Worm (Caenorhabditis elegans) whole organism, L4 larva: ENCODE results near the gene pik-1.
A peak's percentile ranks its signal among the peaks of the same experiment; 100 is the strongest.

Source experiments
- F49E8.2 ChIP-seq: sonication (generic microtip); optimal IDR thresholded peaks from 2 replicates; lab custom pipeline; 2016; ENCODE audit warnings: missing compliant biosample characterization, mild to moderate bottlenecking, missing genetic modification characterization, borderline replicate concordance
- T20F7.1 ChIP-seq: fragments of 200-800 bp; sonication (Bioruptor generic); optimal IDR thresholded peaks from 2 replicates; lab custom pipeline; 2018; ENCODE audit warnings: mild to moderate bottlenecking, missing genetic modification characterization, missing compliant biosample characterization
- Y105C5A.15 ChIP-seq: fragments of 200-800 bp; sonication (Bioruptor generic); IDR thresholded peaks from 2 replicates; pipeline ENCODE4 v1.3.6; 2022; ENCODE audit warnings: missing genetic modification characterization, missing compliant biosample characterization
- Y48G9A.11 ChIP-seq: fragments of 200-800 bp; sonication (Bioruptor generic); IDR thresholded peaks from 2 replicates; pipeline ENCODE4 v1.3.6; 2022; ENCODE audit warnings: missing genetic modification reagents, missing genetic modification characterization, missing compliant biosample characterization
- Y5F2A.4 ChIP-seq: fragments of 200-800 bp; sonication (Bioruptor generic); optimal IDR thresholded peaks from 2 replicates; lab custom pipeline; 2018; ENCODE audit warnings: mild to moderate bottlenecking, missing genetic modification characterization, missing compliant biosample characterization
- ZK337.2 ChIP-seq: fragments of 200-800 bp; sonication (Bioruptor generic); IDR thresholded peaks from 2 replicates; pipeline ENCODE4 v1.3.6; 2022; ENCODE audit warnings: missing genetic modification reagents, missing genetic modification characterization, missing compliant biosample characterization
- aha-1 ChIP-seq: fragments of 150-350 bp; peaks from one replicate; lab custom pipeline; 2014; ENCODE audit warnings: missing biosample characterization, missing genetic modification characterization
- aly-2 ChIP-seq: sonication (generic microtip); optimal IDR thresholded peaks from 2 replicates; lab custom pipeline; 2018; ENCODE audit warnings: missing biosample characterization, missing genetic modification characterization
- ama-1 ChIP-seq: fragments of 150-350 bp; optimal IDR thresholded peaks from 2 replicates; lab custom pipeline; 2014; ENCODE audit warnings: inconsistent platforms, mixed read lengths
- arid-1 ChIP-seq: fragments of 200-800 bp; sonication (Bioruptor generic); conservative IDR thresholded peaks from 2 replicates; pipeline ENCODE4 v1.3.6; 2022; ENCODE audit warnings: missing genetic modification reagents, missing genetic modification characterization, missing compliant biosample characterization
- attf-4 ChIP-seq: sonication (generic microtip); optimal IDR thresholded peaks from 3 replicates; lab custom pipeline; 2017; ENCODE audit warnings: missing biosample characterization, missing genetic modification characterization
- ceh-28 ChIP-seq: fragments of 150-350 bp; optimal IDR thresholded peaks from 2 replicates; lab custom pipeline; 2014; ENCODE audit warnings: missing biosample characterization, missing genetic modification reagents, missing genetic modification characterization
- ceh-32 ChIP-seq: sonication (generic microtip); optimal IDR thresholded peaks from 2 replicates; lab custom pipeline; 2016; ENCODE audit warnings: mild to moderate bottlenecking, missing genetic modification characterization, missing compliant biosample characterization; ENCODE audit not compliant: poor library complexity
- ceh-62 ChIP-seq: sonication (generic microtip); optimal IDR thresholded peaks from 2 replicates; lab custom pipeline; 2017; ENCODE audit warnings: missing biosample characterization, missing genetic modification characterization
- ctbp-1 ChIP-seq: fragments of 200-800 bp; sonication (Bioruptor generic); IDR thresholded peaks from 2 replicates; pipeline ENCODE4 v1.3.6; 2022; ENCODE audit warnings: missing genetic modification reagents, missing genetic modification characterization, missing compliant biosample characterization
- dmd-6 ChIP-seq: fragments of 200-800 bp; sonication (Bioruptor generic); IDR thresholded peaks from 2 replicates; pipeline ENCODE4 v1.3.6; 2022; ENCODE audit warnings: missing genetic modification reagents, missing genetic modification characterization, missing compliant biosample characterization
- dmd-8 ChIP-seq: fragments of 200-800 bp; sonication (Bioruptor generic); IDR thresholded peaks from 2 replicates; pipeline ENCODE4 v1.3.6; 2022; ENCODE audit warnings: missing genetic modification characterization, missing compliant biosample characterization
- dpl-1 ChIP-seq: fragments of 150-350 bp; optimal IDR thresholded peaks from 2 replicates; lab custom pipeline; 2014; ENCODE audit warnings: missing biosample characterization, missing genetic modification reagents, missing genetic modification characterization
- hlh-30 ChIP-seq: sonication (generic microtip); optimal IDR thresholded peaks from 2 replicates; lab custom pipeline; 2017; ENCODE audit warnings: antibody characterized with exemption, mild to moderate bottlenecking, missing genetic modification characterization, missing compliant biosample characterization; ENCODE audit not compliant: insufficient read depth
- hmg-1.1 ChIP-seq: fragments of 200-800 bp; sonication (Bioruptor generic); IDR thresholded peaks from 2 replicates; pipeline ENCODE4 v1.3.6; 2022; ENCODE audit warnings: missing genetic modification reagents, missing genetic modification characterization, missing compliant biosample characterization
- lin-13 ChIP-seq: fragments of 150-350 bp; optimal IDR thresholded peaks from 2 replicates; lab custom pipeline; 2014; ENCODE audit warnings: missing biosample characterization, missing genetic modification reagents, missing genetic modification characterization
- lin-15B ChIP-seq: fragments of 150-350 bp; sonication (generic microtip); optimal IDR thresholded peaks from 3 replicates; lab custom pipeline; 2014; ENCODE audit warnings: missing biosample characterization, missing genetic modification characterization
- lin-38 ChIP-seq: fragments of 200-800 bp; sonication (Bioruptor generic); IDR thresholded peaks from 2 replicates; pipeline ENCODE4 v1.3.6; 2022; ENCODE audit warnings: missing genetic modification reagents, missing genetic modification characterization, missing compliant biosample characterization
- lsy-2 ChIP-seq, 2 experiments: fragments of 150-350 bp in 1 of 2; sonication (generic microtip) in 1 of 2; optimal IDR thresholded peaks; 2 replicates each; lab custom pipeline; 2014 to 2017; ENCODE audit warnings: missing biosample characterization in 2 of 2, missing genetic modification characterization in 2 of 2
- madf-5 ChIP-seq, 2 experiments: fragments of 200-800 bp; sonication (Bioruptor generic); IDR thresholded peaks; 2 replicates each; pipeline ENCODE4 v1.3.6; 2022; ENCODE audit warnings: missing compliant biosample characterization in 2 of 2, missing genetic modification characterization in 2 of 2
- madf-9 ChIP-seq: fragments of 200-800 bp; sonication (Bioruptor generic); conservative IDR thresholded peaks from 2 replicates; pipeline ENCODE4 v1.3.6; 2022; ENCODE audit warnings: missing genetic modification reagents, missing genetic modification characterization, missing compliant biosample characterization
- mdt-29 ChIP-seq: fragments of 200-800 bp; sonication (Bioruptor generic); IDR thresholded peaks from 2 replicates; pipeline ENCODE4 v1.3.6; 2022; ENCODE audit warnings: missing genetic modification reagents, missing genetic modification characterization, missing compliant biosample characterization
- mep-1 ChIP-seq: fragments of 150-350 bp; sonication (generic microtip); optimal IDR thresholded peaks from 3 replicates; lab custom pipeline; 2014; ENCODE audit warnings: missing biosample characterization, missing genetic modification characterization
- mes-2 ChIP-seq: sonication (generic microtip); optimal IDR thresholded peaks from 2 replicates; lab custom pipeline; 2016; ENCODE audit warnings: missing genotype, mild to moderate bottlenecking, missing genetic modification characterization, missing compliant biosample characterization; ENCODE audit not compliant: poor library complexity, severe bottlenecking
- mxl-3 ChIP-seq: fragments of 200-800 bp; sonication (Bioruptor generic); optimal IDR thresholded peaks from 2 replicates; lab custom pipeline; 2018; ENCODE audit warnings: mild to moderate bottlenecking, missing genetic modification characterization, missing compliant biosample characterization
- nhr-102 ChIP-seq: sonication (generic microtip); optimal IDR thresholded peaks from 2 replicates; lab custom pipeline; 2016; ENCODE audit warnings: mild to moderate bottlenecking, missing genetic modification characterization, moderate library complexity, missing compliant biosample characterization
- nhr-77 ChIP-seq: fragments of 150-350 bp; optimal IDR thresholded peaks from 2 replicates; lab custom pipeline; 2014; ENCODE audit warnings: missing biosample characterization, missing genetic modification characterization
- rbr-2 ChIP-seq: sonication (generic microtip); optimal IDR thresholded peaks from 2 replicates; lab custom pipeline; 2016; ENCODE audit warnings: missing genotype, missing genetic modification characterization, missing compliant biosample characterization
- set-16 ChIP-seq: fragments of 200-800 bp; sonication (Bioruptor generic); IDR thresholded peaks from 2 replicates; pipeline ENCODE4 v1.3.6; 2022; ENCODE audit warnings: missing genetic modification reagents, missing genetic modification characterization, missing compliant biosample characterization
- skn-1 ChIP-seq: fragments of 150-350 bp; optimal IDR thresholded peaks from 2 replicates; lab custom pipeline; 2014; ENCODE audit warnings: missing biosample characterization, missing genetic modification characterization
- snpc-1.2 ChIP-seq: fragments of 200-800 bp; sonication (Bioruptor generic); IDR thresholded peaks from 2 replicates; pipeline ENCODE4 v1.3.6; 2022; ENCODE audit warnings: missing genetic modification reagents, missing genetic modification characterization, missing compliant biosample characterization
- snpc-4 ChIP-seq: fragments of 150-350 bp; optimal IDR thresholded peaks from 2 replicates; lab custom pipeline; 2014; ENCODE audit warnings: missing biosample characterization, missing genetic modification characterization
- ztf-7 ChIP-seq: fragments of 150-350 bp; optimal IDR thresholded peaks from 2 replicates; lab custom pipeline; 2014; ENCODE audit warnings: missing biosample characterization, missing genetic modification characterization

The pik-1 gene

DNA sequence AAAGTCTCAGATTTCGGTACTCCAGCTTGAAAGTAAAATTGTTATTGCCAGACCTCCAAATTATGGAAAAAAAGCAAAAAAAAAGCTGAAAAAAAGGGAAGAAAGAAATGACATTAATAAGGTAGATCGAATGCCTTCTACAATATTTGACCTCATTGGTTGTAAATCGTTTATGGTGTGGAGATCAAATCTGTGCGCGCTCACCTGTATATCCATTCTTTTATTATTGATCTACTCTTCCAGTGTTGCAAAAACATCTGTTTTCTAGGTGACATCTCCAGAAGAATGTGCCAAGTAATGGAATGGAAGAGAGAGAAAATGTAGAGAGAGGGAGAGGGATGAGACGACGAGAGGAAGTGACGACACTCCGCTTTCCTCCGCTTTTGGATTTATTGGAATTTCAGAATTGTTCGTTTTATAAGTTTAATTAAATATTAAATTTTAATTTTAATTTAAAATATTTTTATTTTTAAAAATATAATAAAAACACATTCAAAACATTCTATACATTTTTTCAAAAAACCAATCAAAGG, at the start of gene pik-1, which contains the start of gene aptf-2:
TSS of gene pik-1 (plus strand) at position 303 of the 533 bp plus-strand sequence.
TSS of gene aptf-2 (minus strand) at position 313 of the 533 bp plus-strand sequence.
- no peak for TF ChIP-seq aly-2 (tag; lab: Kevin White, UChicago)
- TF ChIP-seq ama-1, result no peak
- no peak for TF ChIP-seq mep-1 (tag; lab: Kevin White, UChicago)
- TF ChIP-seq lsy-2 (tag; optimal IDR thresholded peaks at IDR 0.05; lab: Kevin White, UChicago), result peak in 1 of 2 experiments; percentile 17
- TF ChIP-seq hmg-1.1 (GFP tag; lab: Robert Waterston, UW), result no peak
- no peak for TF ChIP-seq dmd-6 (GFP tag; lab: Robert Waterston, UW)
- no peak for TF ChIP-seq F49E8.2 (tag; lab: Kevin White, UChicago)
- TF ChIP-seq dpl-1 (GFP tag; lab: Kevin White, UChicago), result peak; percentile 12
- TF ChIP-seq T20F7.1 (GFP tag; lab: Kevin White, UChicago), result peak; percentile 61
- no peak for TF ChIP-seq ceh-62
- no peak for TF ChIP-seq ZK337.2 (GFP tag; lab: Robert Waterston, UW)
- TF ChIP-seq skn-1 (tag; lab: Kevin White, UChicago), result no peak
- no peak for TF ChIP-seq lin-13

DNA sequence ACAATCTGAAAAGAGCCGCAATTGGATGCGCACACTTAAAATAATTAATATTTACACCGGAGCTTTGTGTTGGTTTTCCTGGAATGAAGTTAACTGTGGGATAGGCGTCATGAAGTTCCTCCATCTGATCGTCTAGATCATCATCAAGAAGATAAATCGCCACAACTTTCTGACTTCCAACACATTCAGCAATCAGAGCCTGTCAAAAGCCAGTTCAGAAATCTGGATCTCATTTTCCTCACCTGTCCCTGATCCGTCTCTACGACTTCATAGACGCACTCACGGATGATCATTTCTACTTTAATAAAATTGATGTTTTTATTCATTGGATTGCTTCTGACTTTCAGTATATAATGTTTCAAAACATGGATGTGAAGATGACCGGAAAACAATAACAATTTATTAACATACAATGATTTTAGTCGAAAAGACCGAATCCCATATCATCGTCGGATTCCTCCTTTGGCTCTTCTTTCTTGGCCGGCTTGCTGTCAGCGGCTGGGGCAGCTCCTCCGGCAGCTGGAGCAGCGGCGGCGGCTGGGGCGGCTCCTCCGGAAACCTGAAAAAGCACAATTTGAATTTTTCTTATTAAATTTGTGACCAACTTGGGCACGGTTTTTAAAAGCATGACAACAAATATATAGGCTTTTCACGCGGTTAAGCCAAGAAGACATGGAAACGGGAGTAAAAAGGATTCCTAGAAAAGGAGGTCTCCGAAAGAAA, 46.6 kb upstream of the pik-1 start, which contains the start of gene agt-1:
TSS of gene agt-1 (minus strand) at position 293 of the 723 bp plus-strand sequence.
- TF ChIP-seq mdt-29 (GFP tag; lab: Robert Waterston, UW) (0 out of 2 replicates have a peak, but pooled peaks have one; percentile 44), F49E8.2 (tag; lab: Kevin White, UChicago) (peak; percentile 38), snpc-1.2 (peak; percentile 60), rbr-2 (tag; lab: Kevin White, UChicago) (no peak), nhr-102 (tag; lab: Kevin White, UChicago) (peak; percentile 4), ctbp-1 (GFP tag; lab: Robert Waterston, UW) (0 out of 2 replicates have a peak, but pooled peaks have one; percentile 47), dmd-8 (0 out of 2 replicates have a peak, but pooled peaks have one; percentile 19), aha-1 (tag; lab: Kevin White, UChicago) (peak; percentile 28), arid-1 (GFP tag; lab: Robert Waterston, UW) (peak; percentile 50; the same call in 1 of the 2 replicates), set-16 (peak; percentile 95), Y48G9A.11 (0 out of 2 replicates have a peak, but pooled peaks have one; percentile 17), Y5F2A.4 (no peak), T20F7.1 (GFP tag; lab: Kevin White, UChicago) (no peak)

DNA sequence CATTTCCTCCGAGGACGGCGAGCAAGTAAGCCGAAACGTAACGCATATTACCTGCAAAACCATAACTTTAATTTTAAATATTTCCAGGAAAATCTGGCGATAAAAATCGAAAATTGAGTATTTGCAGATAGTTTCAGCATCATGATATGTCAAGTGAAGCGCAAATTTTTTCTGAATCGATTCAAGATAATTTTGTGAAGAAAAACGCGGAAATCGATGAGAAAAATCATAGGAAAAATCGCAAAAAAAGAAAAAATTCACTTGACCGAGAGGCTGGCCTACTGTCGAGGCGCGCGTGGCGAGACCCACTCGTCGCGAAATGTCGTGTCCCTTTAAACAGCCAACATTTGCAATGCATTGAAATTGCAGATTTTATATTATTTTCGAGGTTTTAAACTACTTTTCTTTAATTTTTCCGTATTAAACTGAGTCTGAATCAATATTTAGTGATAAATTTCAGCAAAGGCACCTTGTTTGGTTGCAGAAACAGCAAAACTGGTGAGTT, 45.6 kb upstream of the pik-1 start, which contains the start of the genes rla-2, popl-7 and Y62E10A.24:
TSS of gene rla-2 (minus strand) at position 51 of the 505 bp plus-strand sequence.
TSS of gene popl-7 (plus strand) at position 455 of the 505 bp plus-strand sequence.
TSS of gene Y62E10A.24 (plus strand) at position 476 of the 505 bp plus-strand sequence.
- TF ChIP-seq lin-38 (peak; percentile 39; the same call in 1 of the 2 replicates), snpc-4 (tag; lab: Kevin White, UChicago) (no peak), madf-9 (GFP tag; lab: Robert Waterston, UW) (no peak), hlh-30 (tag; lab: Kevin White, UChicago) (peak; percentile 28), dmd-8 (no peak), lsy-2 (tag; optimal IDR thresholded peaks at IDR 0.05; lab: Kevin White, UChicago) (peak in 1 of 2 experiments; percentile 75), madf-5 (GFP tag; IDR thresholded peaks at IDR 0.05; lab: Robert Waterston, UW) (no peak), mdt-29 (GFP tag; lab: Robert Waterston, UW) (no peak), mes-2 (tag; lab: Kevin White, UChicago) (peak; percentile 58), attf-4 (tag; lab: Kevin White, UChicago) (no peak), mep-1 (tag; lab: Kevin White, UChicago) (peak; percentile 3), Y105C5A.15 (GFP tag; lab: Robert Waterston, UW) (no peak), ceh-32 (tag; lab: Kevin White, UChicago) (no peak), lin-15B (tag; lab: Kevin White, UChicago) (no peak), nhr-102 (tag; lab: Kevin White, UChicago) (no peak), mxl-3 (GFP tag; lab: Kevin White, UChicago) (no peak), dpl-1 (GFP tag; lab: Kevin White, UChicago) (peak; percentile 44), ceh-28 (tag; lab: Kevin White, UChicago) (no peak), nhr-77 (tag; lab: Kevin White, UChicago) (peak; percentile 16), ZK337.2 (GFP tag; lab: Robert Waterston, UW) (no peak), ztf-7 (peak; percentile 40)
